Fruit fly (Drosophila melanogaster): ENCODE measurements around the gene Kap-alpha3.

The Kap-alpha3 gene

DNA sequence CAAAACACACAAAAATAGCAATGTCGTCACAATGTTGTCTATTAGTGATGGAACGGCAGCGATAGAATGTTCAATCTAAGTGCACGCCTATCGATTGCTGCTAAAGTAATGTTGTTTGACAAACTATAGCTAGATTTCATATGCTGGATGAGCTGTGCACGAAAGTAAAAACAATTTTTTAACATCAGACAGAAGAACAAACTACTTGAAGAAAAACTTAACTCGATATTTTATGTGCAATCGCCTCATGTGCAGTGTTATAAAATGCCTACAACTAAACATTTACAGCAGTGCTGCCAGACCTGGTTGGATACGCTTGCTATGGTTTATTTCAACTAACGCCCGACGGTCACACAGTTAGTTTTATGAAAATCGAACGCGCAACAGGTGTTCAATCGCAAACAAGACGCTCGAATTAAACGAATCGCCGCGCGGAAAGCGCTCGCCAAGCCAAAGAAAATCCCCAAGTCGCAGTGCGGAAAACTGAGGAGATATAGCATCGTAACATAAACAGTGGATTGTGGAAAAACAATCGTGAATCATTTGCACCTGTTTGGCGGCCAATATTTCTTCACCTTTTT lies 13.5 kb upstream of the Kap-alpha3 start, which contains the start of the genes bocks and CG8312 (continued):
- TF ChIP-seq wor (GFP tag; IDR thresholded peaks at IDR 0.05) (no peak), sim (GFP tag; IDR thresholded peaks at IDR 0.05) (no peak), CG31224 (GFP tag; IDR thresholded peaks at IDR 0.05) (no peak), Jarid2 (GFP tag; optimal IDR thresholded peaks at IDR 0.05) (peak; percentile 91), corto (GFP tag; optimal IDR thresholded peaks at IDR 0.05) (no peak), row (GFP tag; IDR thresholded peaks at IDR 0.05) (no peak), Sry-β (GFP tag; optimal IDR thresholded peaks at IDR 0.05) (peak; percentile 30), CG2889 (GFP tag; IDR thresholded peaks at IDR 0.05) (no peak), Hr51 (GFP tag; optimal IDR thresholded peaks at IDR 0.05) (peak in 1 of 2 experiments; percentile 33), fd102C (GFP tag; optimal IDR thresholded peaks at IDR 0.05) (no peak), pum (GFP tag; optimal IDR thresholded peaks at IDR 0.05) (peak; percentile 57), bbx (GFP tag; IDR thresholded peaks at IDR 0.05; ENCODE audit: partially characterized antibody) (no peak), CG3847 (GFP tag; IDR thresholded peaks at IDR 0.05) (no peak), oc (tag; optimal IDR thresholded peaks at IDR 0.05) (no peak), CG1647 (GFP tag; optimal IDR thresholded peaks at IDR 0.05) (peak; percentile 17), Ravus (GFP tag; IDR thresholded peaks at IDR 0.05) (no peak), CG14860 (GFP tag; IDR thresholded peaks at IDR 0.05; ENCODE audit: partially characterized antibody) (no peak), sima (GFP tag; optimal IDR thresholded peaks at IDR 0.05) (no peak), z (GFP tag; IDR thresholded peaks at IDR 0.05) (no peak), Ptx1 (GFP tag; IDR thresholded peaks at IDR 0.05) (no peak), Sox100B (GFP tag; optimal IDR thresholded peaks at IDR 0.05) (no peak), p53 (GFP tag; optimal IDR thresholded peaks at IDR 0.05) (no peak), hkb (optimal IDR thresholded peaks at IDR 0.05) (peak; percentile 53), hkb (GFP tag; IDR thresholded peaks at IDR 0.05) (no peak), wek (GFP tag; optimal IDR thresholded peaks at IDR 0.05) (no peak), Drgx (GFP tag; IDR thresholded peaks at IDR 0.05) (no peak), Abd-B (GFP tag; optimal IDR thresholded peaks at IDR 0.05) (peak; percentile 34), Dek (tag; optimal IDR thresholded peaks at IDR 0.05) (no peak), otp (GFP tag; IDR thresholded peaks at IDR 0.05) (no peak), CG31441 (GFP tag; IDR thresholded peaks at IDR 0.05) (no peak), CG7786 (GFP tag; optimal IDR thresholded peaks at IDR 0.05) (peak; percentile 48), CG10543 (GFP tag; optimal IDR thresholded peaks at IDR 0.05) (peak; percentile 67), C15 (GFP tag; IDR thresholded peaks at IDR 0.05) (no peak), Hey (tag; optimal IDR thresholded peaks at IDR 0.05) (no peak), Lhr (GFP tag; optimal IDR thresholded peaks at IDR 0.05) (peak; percentile 92), Ets97D (GFP tag; optimal IDR thresholded peaks at IDR 0.05) (peak; percentile 88), CG10431 (GFP tag; optimal IDR thresholded peaks at IDR 0.05) (no peak), CG2199 (GFP tag; IDR thresholded peaks at IDR 0.05) (no peak), CG11398 (GFP tag; optimal IDR thresholded peaks at IDR 0.05) (peak; percentile 21), dmrt99B (tag; optimal IDR thresholded peaks at IDR 0.05) (no peak), CG6765 (GFP tag; optimal IDR thresholded peaks at IDR 0.05) (no peak), CG15073 (GFP tag; optimal IDR thresholded peaks at IDR 0.05) (no peak), seq (GFP tag; IDR thresholded peaks at IDR 0.05) (no peak), nau (GFP tag; optimal IDR thresholded peaks at IDR 0.05) (no peak), sob (GFP tag; IDR thresholded peaks at IDR 0.05) (no peak), vvl (GFP tag; IDR thresholded peaks at IDR 0.05) (no peak), CG7928 (GFP tag; optimal IDR thresholded peaks at IDR 0.05) (no peak), CG1602 (GFP tag; optimal IDR thresholded peaks at IDR 0.05) (peak; percentile 31), Nf-YC (tag; optimal IDR thresholded peaks at IDR 0.05) (peak; percentile 61), tgo (GFP tag; IDR thresholded peaks at IDR 0.05) (no peak), Dll (GFP tag; IDR thresholded peaks at IDR 0.05; ENCODE audit: partially characterized antibody) (no peak)

Measured in whole organism, embryonic.